ENCODE assay signal across 1 fruit fly cellular context in genomic region chr3R:31220456-31221336, dm6.
TF ChIP-seq lines count a peak whose summit lies in the region.

TSS of gene CG12054 (plus strand) at chr3R:31220702.

TF ChIP-seq in whole organism, embryonic, 481 proteins besides CTCF, POLR2A, EP300 and RAD21 (continued from another document):
- TF ChIP-seq Hmr (GFP tag; optimal IDR thresholded peaks at IDR 0.05; lab: Kevin White, UChicago) (peak; percentile 20), Dll (GFP tag; IDR thresholded peaks at IDR 0.05; lab: Robert Waterston, UW; ENCODE audit: partially characterized antibody) (no peak), CG3407 (GFP tag; optimal IDR thresholded peaks at IDR 0.05; lab: Kevin White, UChicago) (no peak), CG2129 (GFP tag; IDR thresholded peaks at IDR 0.05; lab: Robert Waterston, UW; ENCODE audit: partially characterized antibody) (no peak), Ets97D (GFP tag; optimal IDR thresholded peaks at IDR 0.05; lab: Kevin White, UChicago) (peak; percentile 28), pho (GFP tag; optimal IDR thresholded peaks at IDR 0.05; lab: Kevin White, UChicago) (no peak), Dref (GFP tag; IDR thresholded peaks at IDR 0.05; lab: Robert Waterston, UW) (no peak), hbn (GFP tag; IDR thresholded peaks at IDR 0.05; lab: Robert Waterston, UW; ENCODE audit: partially characterized antibody) (no peak), CG11560 (tag; IDR thresholded peaks at IDR 0.05; lab: Robert Waterston, UW) (no peak), CG1233 (GFP tag; optimal IDR thresholded peaks at IDR 0.05; lab: Kevin White, UChicago) (no peak), sd (tag; optimal IDR thresholded peaks at IDR 0.05; lab: Kevin White, UChicago) (peak; percentile 59), CG34224 (GFP tag; IDR thresholded peaks at IDR 0.05; lab: Robert Waterston, UW; ENCODE audit: partially characterized antibody) (no peak), Mad (GFP tag; optimal IDR thresholded peaks at IDR 0.05; lab: Kevin White, UChicago) (peak; percentile 17), NfI (GFP tag; optimal IDR thresholded peaks at IDR 0.05; lab: Kevin White, UChicago) (no peak), CG3838 (GFP tag; optimal IDR thresholded peaks at IDR 0.05; lab: Kevin White, UChicago) (no peak), CG2199 (GFP tag; IDR thresholded peaks at IDR 0.05; lab: Robert Waterston, UW) (no peak), bcd (GFP tag; optimal IDR thresholded peaks at IDR 0.05; lab: Kevin White, UChicago) (peak; percentile 23), CG6813 (GFP tag; optimal IDR thresholded peaks at IDR 0.05; lab: Kevin White, UChicago) (no peak), dpn (GFP tag; optimal IDR thresholded peaks at IDR 0.05; lab: Kevin White, UChicago) (peak in 1 of 2 experiments; percentile 0), CG15479 (GFP tag; optimal IDR thresholded peaks at IDR 0.05; lab: Kevin White, UChicago) (peak; percentile 93), Abd-B (GFP tag; optimal IDR thresholded peaks at IDR 0.05; lab: Kevin White, UChicago) (peak; percentile 59), hb (GFP tag; IDR thresholded peaks at IDR 0.05; lab: Robert Waterston, UW; ENCODE audit: partially characterized antibody) (no peak), CG11504 (tag; optimal IDR thresholded peaks at IDR 0.05; lab: Kevin White, UChicago) (peak; percentile 23), CG7745 (tag; optimal IDR thresholded peaks at IDR 0.05; lab: Kevin White, UChicago) (no peak), CG10543 (GFP tag; optimal IDR thresholded peaks at IDR 0.05; lab: Kevin White, UChicago) (no peak), tin (GFP tag; optimal IDR thresholded peaks at IDR 0.05; lab: Kevin White, UChicago) (no peak), CG10147 (GFP tag; optimal IDR thresholded peaks at IDR 0.05; lab: Kevin White, UChicago) (no peak), CG12391 (tag; optimal IDR thresholded peaks at IDR 0.05; lab: Kevin White, UChicago) (peak; percentile 3)
TF ChIP-seq in whole organism, embryonic: peak in this region for 66.
